Fruit fly (Drosophila melanogaster): ENCODE results near the gene mGluR.

dm6 chr4:988379-988778, 51.8 kb downstream of the mGluR start:
- TF ChIP-seq psq (optimal IDR thresholded peaks at IDR 0.05) (no peak), h (optimal IDR thresholded peaks at IDR 0.05) (no peak), Sin3A (optimal IDR thresholded peaks at IDR 0.05) (no peak), ttk (optimal IDR thresholded peaks at IDR 0.05) (no peak), Myc (optimal IDR thresholded peaks at IDR 0.05) (no peak), insv (optimal IDR thresholded peaks at IDR 0.05) (no peak)
